Worm (Caenorhabditis elegans) whole organism, early embryonic: Measurements from ENCODE around the gene ckb-2.

Source experiments
- B0310.2 ChIP-seq: sonication (generic microtip); optimal IDR thresholded peaks from 2 replicates; lab custom pipeline; 2016; ENCODE audit warnings: mild to moderate bottlenecking, missing genetic modification characterization, missing compliant biosample characterization
- F13C5.2 ChIP-seq: sonication (generic microtip); optimal IDR thresholded peaks from 2 replicates; lab custom pipeline; 2017; ENCODE audit warnings: mild to moderate bottlenecking, missing genetic modification characterization, inconsistent platforms, missing compliant biosample characterization
- aly-1 ChIP-seq: sonication (generic microtip); optimal IDR thresholded peaks from 2 replicates; lab custom pipeline; 2016; ENCODE audit warnings: missing genetic modification characterization, missing compliant biosample characterization
- ama-1 ChIP-seq: fragments of 150-350 bp; optimal IDR thresholded peaks from 2 replicates; lab custom pipeline; 2014
- ceh-13 ChIP-seq: fragments of 200-800 bp; sonication (Bioruptor generic); optimal IDR thresholded peaks from 2 replicates; lab custom pipeline; 2018; ENCODE audit warnings: mild to moderate bottlenecking, missing genetic modification characterization, missing compliant biosample characterization
- ets-7 ChIP-seq: sonication (generic microtip); optimal IDR thresholded peaks from 2 replicates; lab custom pipeline; 2016; ENCODE audit warnings: missing genotype, missing genetic modification characterization, missing compliant biosample characterization
- flt-1 ChIP-seq: fragments of 200-800 bp; sonication (Bioruptor generic); IDR thresholded peaks from 2 replicates; pipeline ENCODE4 v1.3.6; 2022; ENCODE audit warnings: missing genetic modification characterization, missing compliant biosample characterization
- hmg-4 ChIP-seq: fragments of 200-800 bp; sonication (Bioruptor generic); optimal IDR thresholded peaks from 2 replicates; lab custom pipeline; 2018; ENCODE audit warnings: mild to moderate bottlenecking, missing genetic modification characterization, missing compliant biosample characterization
- pes-1 ChIP-seq: fragments of 200-800 bp; sonication (Bioruptor generic); IDR thresholded peaks from 2 replicates; pipeline ENCODE4 v1.3.6; 2022; ENCODE audit warnings: missing genetic modification reagents, missing genetic modification characterization, missing compliant biosample characterization
- scrt-1 ChIP-seq: fragments of 200-800 bp; sonication (Bioruptor generic); IDR thresholded peaks from 2 replicates; pipeline ENCODE4 v1.3.6; 2022; ENCODE audit warnings: missing genetic modification characterization, missing compliant biosample characterization
- sea-1 ChIP-seq: fragments of 200-800 bp; sonication (Bioruptor generic); conservative IDR thresholded peaks from 2 replicates; pipeline ENCODE4 v1.3.6; 2022; ENCODE audit warnings: missing genetic modification characterization, missing compliant biosample characterization
- tbx-37 ChIP-seq: fragments of 200-800 bp; sonication (Bioruptor generic); conservative IDR thresholded peaks from 2 replicates; pipeline ENCODE4 v1.3.6; 2022; ENCODE audit warnings: missing genetic modification reagents, missing genetic modification characterization, missing compliant biosample characterization

DNA sequence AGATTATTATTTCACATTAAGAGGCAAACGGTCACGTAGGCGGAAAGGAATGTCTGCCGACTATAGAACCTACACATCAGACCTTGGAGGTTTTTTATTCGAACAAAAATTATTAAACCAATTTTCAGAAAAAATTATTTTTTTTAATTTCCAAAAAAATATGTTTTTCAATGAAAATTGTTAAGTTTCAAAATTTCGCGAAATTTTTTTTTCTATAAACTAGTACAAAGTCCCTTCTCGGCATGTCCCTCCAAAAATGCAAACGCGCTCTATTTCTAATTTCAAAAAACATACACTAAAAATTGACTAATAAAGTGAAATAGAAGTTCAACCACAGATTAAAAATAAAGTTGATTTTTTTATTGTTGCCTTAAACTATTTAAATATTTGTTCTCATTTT, 2.8 kb upstream of the ckb-2 start, which contains the start of gene ckb-1:
- no peak for TF ChIP-seq ama-1
- TF ChIP-seq tbx-37 (GFP tag; lab: Robert Waterston, UW), result no peak
- TF ChIP-seq pes-1, result no peak
- no peak for TF ChIP-seq flt-1 (GFP tag; lab: Robert Waterston, UW)
- TF ChIP-seq B0310.2 (tag; lab: Kevin White, UChicago), result no peak
- no peak for TF ChIP-seq ceh-13 (GFP tag; lab: Kevin White, UChicago)
- no peak for TF ChIP-seq aly-1 (tag; lab: Kevin White, UChicago)
- TF ChIP-seq ets-7 (tag; lab: Kevin White, UChicago), result no peak
- no peak for TF ChIP-seq F13C5.2 (tag; lab: Kevin White, UChicago)
- no peak for TF ChIP-seq scrt-1 (GFP tag; lab: Robert Waterston, UW)
- no peak for TF ChIP-seq sea-1 (GFP tag; lab: Robert Waterston, UW)
- no peak for TF ChIP-seq hmg-4 (GFP tag; lab: Kevin White, UChicago)
